Worm (Caenorhabditis elegans) whole organism, mixed stage, embryonic: ENCODE results near the gene srd-12.

Source experiments
- M03D4.4 ChIP-seq: sonication (generic microtip); optimal IDR thresholded peaks from 2 replicates; lab custom pipeline; 2017; ENCODE audit warnings: mild to moderate bottlenecking, missing genetic modification characterization, missing compliant biosample characterization
- bed-3 ChIP-seq: fragments of 200-800 bp; sonication (Bioruptor generic); optimal IDR thresholded peaks from 3 replicates; lab custom pipeline; 2018; ENCODE audit warnings: mild to moderate bottlenecking, missing genetic modification characterization, moderate library complexity, missing compliant biosample characterization
- ces-1 ChIP-seq: fragments of 150-350 bp; optimal IDR thresholded peaks from 2 replicates; lab custom pipeline; 2014; ENCODE audit warnings: missing biosample characterization, missing genetic modification reagents, missing genetic modification characterization
- elt-1 ChIP-seq: sonication (generic microtip); optimal IDR thresholded peaks from 2 replicates; lab custom pipeline; 2017; ENCODE audit warnings: missing genetic modification characterization, mild to moderate bottlenecking, missing compliant biosample characterization, antibody characterized with exemption, moderate library complexity, borderline replicate concordance; ENCODE audit not compliant: insufficient read depth
- lsy-2 ChIP-seq: fragments of 150-350 bp; optimal IDR thresholded peaks from 2 replicates; lab custom pipeline; 2014; ENCODE audit warnings: missing biosample characterization, missing genetic modification characterization
- mep-1 ChIP-seq: fragments of 150-350 bp; optimal IDR thresholded peaks from 2 replicates; lab custom pipeline; 2017; ENCODE audit warnings: missing biosample characterization, missing genetic modification reagents, missing genetic modification characterization, inconsistent platforms
- mls-2 ChIP-seq: sonication (generic microtip); optimal IDR thresholded peaks from 2 replicates; lab custom pipeline; 2016; ENCODE audit warnings: mild to moderate bottlenecking, missing genetic modification characterization, moderate library complexity, missing compliant biosample characterization
- nhr-12 ChIP-seq: fragments of 150-350 bp; optimal IDR thresholded peaks from 2 replicates; lab custom pipeline; 2014; ENCODE audit warnings: missing biosample characterization, missing genetic modification characterization
- nhr-237 ChIP-seq: fragments of 150-350 bp; optimal IDR thresholded peaks from 2 replicates; lab custom pipeline; 2014; ENCODE audit warnings: missing biosample characterization, missing genetic modification characterization
- nhr-28 ChIP-seq: fragments of 150-350 bp; optimal IDR thresholded peaks from 2 replicates; lab custom pipeline; 2014; ENCODE audit warnings: missing biosample characterization, missing genetic modification characterization
- pha-4 ChIP-seq: fragments of 150-350 bp; optimal IDR thresholded peaks from 2 replicates; lab custom pipeline; 2018; ENCODE audit warnings: missing biosample characterization, missing genetic modification reagents, missing genetic modification characterization
- snpc-4 ChIP-seq: fragments of 150-350 bp; optimal IDR thresholded peaks from 2 replicates; lab custom pipeline; 2014; ENCODE audit warnings: missing biosample characterization, missing genetic modification characterization
- sptf-1 ChIP-seq: sonication (generic microtip); optimal IDR thresholded peaks from 2 replicates; lab custom pipeline; 2017; ENCODE audit warnings: mild to moderate bottlenecking, missing genetic modification characterization, moderate library complexity, missing compliant biosample characterization

DNA sequence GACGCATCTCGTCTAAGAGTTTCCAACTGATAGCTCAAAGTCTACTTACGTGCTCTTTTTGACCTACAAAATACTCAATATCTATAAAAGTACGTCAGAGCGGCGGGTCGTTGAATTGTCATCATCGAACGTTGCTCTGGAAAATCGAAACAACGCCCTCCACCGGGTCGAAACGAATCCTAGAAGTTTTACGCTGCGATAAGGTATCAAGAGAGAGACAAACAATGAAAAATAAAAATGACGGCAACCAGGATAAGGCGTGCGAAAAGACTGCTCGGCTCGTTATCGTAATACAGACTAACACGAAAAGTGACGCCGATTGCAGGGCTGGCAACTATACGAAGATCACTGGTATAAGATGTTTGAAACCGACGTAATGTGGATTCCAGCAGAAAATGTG is 24.1 kb upstream of the srd-12 start:
- TF ChIP-seq mep-1 (tag; lab: Kevin White, UChicago) (no peak), lsy-2 (tag; lab: Kevin White, UChicago) (no peak), bed-3 (GFP tag; lab: Kevin White, UChicago) (no peak), M03D4.4 (tag; lab: Kevin White, UChicago) (no peak), elt-1 (tag; lab: Kevin White, UChicago) (no peak), nhr-28 (no peak), mls-2 (tag; lab: Kevin White, UChicago) (no peak), sptf-1 (no peak), nhr-12 (tag; lab: Kevin White, UChicago) (no peak), pha-4 (tag; lab: Kevin White, UChicago) (no peak), ces-1 (GFP tag; lab: Kevin White, UChicago) (no peak), snpc-4 (tag; lab: Kevin White, UChicago) (no peak), nhr-237 (tag; lab: Kevin White, UChicago) (no peak)
